Fruit fly (Drosophila melanogaster): ENCODE results near the gene CG31380.

DNA sequence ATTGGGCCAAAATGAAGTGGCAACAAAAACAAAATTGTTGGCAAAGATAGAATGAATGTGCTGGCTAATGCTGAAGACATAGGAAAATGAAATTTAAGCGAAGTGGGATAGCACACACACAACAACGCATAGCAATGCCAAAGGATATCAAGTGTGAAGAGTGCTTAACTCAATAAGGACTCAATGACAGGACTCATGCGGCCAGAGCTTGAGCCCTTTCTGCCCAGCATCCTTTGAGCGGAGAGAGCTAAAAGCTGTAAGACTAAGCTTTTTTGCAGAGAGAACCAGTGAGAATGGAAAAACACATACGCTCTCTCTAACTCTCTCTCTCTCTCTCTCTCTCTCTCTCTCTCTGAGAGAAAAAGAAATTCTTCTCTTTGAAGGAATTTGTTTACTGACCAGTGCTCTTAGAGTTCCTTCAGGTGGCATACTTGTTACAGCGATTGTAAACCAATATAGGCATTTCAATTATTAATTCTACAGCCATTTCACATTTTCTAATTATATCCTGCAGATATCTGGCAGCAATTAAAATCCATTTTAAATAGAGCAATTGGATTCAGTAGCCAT is 6.3 kb downstream of the CG31380 start:
- TF ChIP-seq CTCF (optimal IDR thresholded peaks at IDR 0.05) (no peak), CG8478 (optimal IDR thresholded peaks at IDR 0.05) (no peak)

Data from S2 (cell line).